Worm (Caenorhabditis elegans): Measurements from ENCODE around the gene T19C4.24.
A peak's percentile ranks its signal among the peaks of the same experiment; 100 is the strongest.

DNA sequence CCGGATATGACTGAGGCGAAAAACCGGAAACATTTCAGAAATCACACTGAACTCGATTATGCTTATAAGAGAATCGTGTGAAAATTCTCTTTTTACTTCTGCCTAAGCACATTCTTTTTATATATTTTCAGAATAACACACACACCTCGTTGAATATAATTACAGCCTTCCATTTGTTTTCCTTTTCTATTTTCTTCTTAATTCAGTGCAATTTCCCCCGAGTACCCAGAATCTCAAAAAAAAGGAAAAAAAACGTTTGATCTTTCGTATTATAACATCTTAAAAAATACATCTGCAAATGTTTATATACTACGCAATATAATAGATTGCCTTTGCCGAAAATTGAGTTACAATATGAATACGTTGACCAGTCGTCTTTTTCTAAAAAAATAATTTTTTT, 15.0 kb downstream of the T19C4.24 start:
- no peak for TF ChIP-seq lin-13 (GFP tag; optimal IDR thresholded peaks at IDR 0.05)
- TF ChIP-seq aly-2 (tag; optimal IDR thresholded peaks at IDR 0.05), result no peak
- no peak for TF ChIP-seq rnt-1 (tag; optimal IDR thresholded peaks at IDR 0.05)
- TF ChIP-seq sup-37 (GFP tag; optimal IDR thresholded peaks at IDR 0.05), result no peak
- TF ChIP-seq ztf-4 (tag; optimal IDR thresholded peaks at IDR 0.05), result no peak
- TF ChIP-seq nhr-11 (tag; optimal IDR thresholded peaks at IDR 0.05), result peak; percentile 0
- no peak for TF ChIP-seq snpc-4 (tag; optimal IDR thresholded peaks at IDR 0.05)
- TF ChIP-seq vab-15 (tag; optimal IDR thresholded peaks at IDR 0.05), result no peak
- TF ChIP-seq nhr-12 (tag; optimal IDR thresholded peaks at IDR 0.05), result no peak
- TF ChIP-seq lin-39 (tag; optimal IDR thresholded peaks at IDR 0.05), result no peak
- no peak for TF ChIP-seq ces-1 (GFP tag; optimal IDR thresholded peaks at IDR 0.05)

Measured in whole organism, L1 larva.